Fruit fly (Drosophila melanogaster): ENCODE measurements around the gene Sgs8.

DNA sequence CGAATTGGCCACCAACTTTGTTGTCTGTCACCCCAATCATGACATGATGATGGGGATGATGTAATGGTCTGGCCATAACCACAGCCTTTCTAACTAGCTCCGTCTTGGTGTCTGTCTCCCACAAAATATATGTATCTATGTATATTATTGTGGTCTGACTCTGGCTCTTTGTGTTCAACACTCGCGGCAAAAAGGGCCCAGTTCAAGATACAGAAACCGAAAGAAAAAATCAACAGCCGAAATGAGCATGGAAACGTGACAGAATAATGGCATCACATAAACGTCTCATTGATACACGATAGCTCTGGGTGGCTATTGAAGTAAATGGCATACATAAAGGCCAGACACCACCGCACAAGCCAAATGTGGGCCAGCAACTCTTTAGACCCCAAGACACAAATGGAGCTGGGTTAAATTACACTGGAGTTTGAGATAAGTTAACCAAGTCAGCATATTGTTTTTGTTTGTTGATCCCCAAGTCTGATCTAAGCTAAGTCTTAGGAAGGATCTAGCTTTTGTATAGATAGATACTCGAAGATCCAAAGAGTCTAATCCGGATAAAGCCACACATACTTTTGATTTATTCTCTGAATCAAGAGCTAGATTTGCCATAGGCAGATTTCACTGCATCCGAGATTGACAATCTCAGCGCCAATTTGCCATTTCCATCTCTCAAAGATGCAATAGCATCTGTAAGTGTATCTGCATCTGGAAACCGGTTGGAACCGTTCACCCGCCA is 23.0 kb upstream of the Sgs8 start:
- TF ChIP-seq ttk (optimal IDR thresholded peaks at IDR 0.05) = no peak
- TF ChIP-seq psq (optimal IDR thresholded peaks at IDR 0.05) = no peak
- TF ChIP-seq Sin3A (optimal IDR thresholded peaks at IDR 0.05) = no peak
- no peak for TF ChIP-seq insv (optimal IDR thresholded peaks at IDR 0.05)
- TF ChIP-seq h (optimal IDR thresholded peaks at IDR 0.05) = no peak
